Worm (Caenorhabditis elegans) whole organism, early embryonic: Measurements from ENCODE around the gene ZK250.13.

ENCODE experiments used
- B0310.2 ChIP-seq: sonication (generic microtip); optimal IDR thresholded peaks from 2 replicates; lab custom pipeline; 2016; ENCODE audit warnings: mild to moderate bottlenecking, missing genetic modification characterization, missing compliant biosample characterization
- F13C5.2 ChIP-seq: sonication (generic microtip); optimal IDR thresholded peaks from 2 replicates; lab custom pipeline; 2017; ENCODE audit warnings: mild to moderate bottlenecking, missing genetic modification characterization, inconsistent platforms, missing compliant biosample characterization
- aly-1 ChIP-seq: sonication (generic microtip); optimal IDR thresholded peaks from 2 replicates; lab custom pipeline; 2016; ENCODE audit warnings: missing genetic modification characterization, missing compliant biosample characterization
- ama-1 ChIP-seq: fragments of 150-350 bp; optimal IDR thresholded peaks from 2 replicates; lab custom pipeline; 2014
- ceh-13 ChIP-seq: fragments of 200-800 bp; sonication (Bioruptor generic); optimal IDR thresholded peaks from 2 replicates; lab custom pipeline; 2018; ENCODE audit warnings: mild to moderate bottlenecking, missing genetic modification characterization, missing compliant biosample characterization
- ceh-36 ChIP-seq: sonication (generic microtip); optimal IDR thresholded peaks from 2 replicates; lab custom pipeline; 2016; ENCODE audit warnings: missing genetic modification characterization, inconsistent platforms, missing compliant biosample characterization
- ets-7 ChIP-seq: sonication (generic microtip); optimal IDR thresholded peaks from 2 replicates; lab custom pipeline; 2016; ENCODE audit warnings: missing genotype, missing genetic modification characterization, missing compliant biosample characterization
- flt-1 ChIP-seq: fragments of 200-800 bp; sonication (Bioruptor generic); IDR thresholded peaks from 2 replicates; pipeline ENCODE4 v1.3.6; 2022; ENCODE audit warnings: missing genetic modification characterization, missing compliant biosample characterization
- hmbx-1 ChIP-seq: sonication (generic microtip); optimal IDR thresholded peaks from 2 replicates; lab custom pipeline; 2016; ENCODE audit warnings: mild to moderate bottlenecking, missing genetic modification characterization, missing compliant biosample characterization
- hmg-4 ChIP-seq: fragments of 200-800 bp; sonication (Bioruptor generic); optimal IDR thresholded peaks from 2 replicates; lab custom pipeline; 2018; ENCODE audit warnings: mild to moderate bottlenecking, missing genetic modification characterization, missing compliant biosample characterization
- hnd-1 ChIP-seq: sonication (generic microtip); optimal IDR thresholded peaks from 2 replicates; lab custom pipeline; 2016; ENCODE audit warnings: missing genetic modification characterization, missing compliant biosample characterization
- pes-1 ChIP-seq: fragments of 200-800 bp; sonication (Bioruptor generic); IDR thresholded peaks from 2 replicates; pipeline ENCODE4 v1.3.6; 2022; ENCODE audit warnings: missing genetic modification reagents, missing genetic modification characterization, missing compliant biosample characterization
- scrt-1 ChIP-seq: fragments of 200-800 bp; sonication (Bioruptor generic); IDR thresholded peaks from 2 replicates; pipeline ENCODE4 v1.3.6; 2022; ENCODE audit warnings: missing genetic modification characterization, missing compliant biosample characterization
- sea-1 ChIP-seq: fragments of 200-800 bp; sonication (Bioruptor generic); conservative IDR thresholded peaks from 2 replicates; pipeline ENCODE4 v1.3.6; 2022; ENCODE audit warnings: missing genetic modification characterization, missing compliant biosample characterization
- tbx-11 ChIP-seq: fragments of 200-800 bp; sonication (Bioruptor generic); IDR thresholded peaks from 2 replicates; pipeline ENCODE4 v1.3.6; 2022; ENCODE audit warnings: missing genetic modification characterization, missing compliant biosample characterization
- tbx-37 ChIP-seq: fragments of 200-800 bp; sonication (Bioruptor generic); conservative IDR thresholded peaks from 2 replicates; pipeline ENCODE4 v1.3.6; 2022; ENCODE audit warnings: missing genetic modification reagents, missing genetic modification characterization, missing compliant biosample characterization
- tra-4 ChIP-seq: sonication (generic microtip); optimal IDR thresholded peaks from 2 replicates; lab custom pipeline; 2017; ENCODE audit warnings: missing genetic modification characterization, missing compliant biosample characterization

The ZK250.13 gene

DNA sequence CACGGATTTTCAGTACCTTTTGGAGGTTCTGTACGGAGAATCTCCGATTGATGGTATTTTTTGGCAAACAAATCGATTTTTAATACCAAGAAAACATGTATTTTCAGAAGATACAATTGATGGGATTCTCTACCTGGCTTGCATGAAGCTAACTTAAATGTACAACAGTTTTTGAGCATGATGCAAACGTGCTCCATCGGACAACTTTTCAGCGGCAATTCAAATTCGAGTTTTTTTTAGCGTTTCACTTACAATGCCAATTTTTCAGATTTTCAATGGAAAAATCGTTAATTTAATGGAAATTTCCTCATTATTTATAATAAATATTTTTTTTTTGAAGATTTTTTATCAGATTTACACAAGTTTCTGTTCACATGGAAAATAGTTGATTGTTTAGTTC, 11.0 kb downstream of the ZK250.13 start:
- TF ChIP-seq flt-1 (GFP tag; lab: Robert Waterston, UW): no peak
- no peak for TF ChIP-seq ets-7 (tag; lab: Kevin White, UChicago)
- TF ChIP-seq aly-1 (tag; lab: Kevin White, UChicago): no peak
- TF ChIP-seq B0310.2 (tag; lab: Kevin White, UChicago): no peak
- TF ChIP-seq tbx-37 (GFP tag; lab: Robert Waterston, UW): no peak
- no peak for TF ChIP-seq hmg-4
- no peak for TF ChIP-seq ama-1 (lab: Kevin White, UChicago)
- TF ChIP-seq F13C5.2 (tag; lab: Kevin White, UChicago): no peak
- no peak for TF ChIP-seq hnd-1
- TF ChIP-seq tra-4 (tag; lab: Kevin White, UChicago): no peak
- TF ChIP-seq hmbx-1 (tag; lab: Kevin White, UChicago): no peak
- TF ChIP-seq ceh-36 (tag; lab: Kevin White, UChicago): no peak
- no peak for TF ChIP-seq tbx-11
- no peak for TF ChIP-seq ceh-13 (GFP tag; lab: Kevin White, UChicago)
- no peak for TF ChIP-seq sea-1 (GFP tag; lab: Robert Waterston, UW)
- TF ChIP-seq scrt-1: no peak
- TF ChIP-seq pes-1: no peak

DNA sequence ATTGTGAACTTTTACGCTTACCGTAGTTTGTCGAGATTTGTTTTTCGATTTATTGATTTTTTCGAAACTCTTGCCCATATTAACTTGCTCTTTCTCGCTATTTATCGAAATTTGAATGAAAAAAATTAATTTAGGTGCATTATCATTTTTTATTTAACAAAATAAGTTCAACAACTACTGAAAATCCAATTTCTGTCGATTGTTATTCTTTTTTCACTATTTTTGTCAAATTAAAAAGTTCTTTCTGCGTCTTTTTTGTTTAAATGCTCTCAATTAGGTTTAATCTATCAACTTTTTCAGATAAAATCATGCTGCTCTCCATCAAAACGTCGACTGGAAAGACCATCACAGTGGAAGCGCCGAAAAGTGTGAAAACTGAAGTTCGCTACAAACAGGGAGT, 13.4 kb downstream of the ZK250.13 start, which contains the start of gene F52C6.2:
Gene F52C6.2, plus strand, starts transcription at position 301 of the 400 bp plus-strand sequence.
- TF ChIP-seq sea-1 (GFP tag; lab: Robert Waterston, UW) (no peak), F13C5.2 (tag; lab: Kevin White, UChicago) (no peak), hmbx-1 (tag; lab: Kevin White, UChicago) (no peak), ama-1 (lab: Kevin White, UChicago) (no peak), B0310.2 (tag; lab: Kevin White, UChicago) (no peak), tbx-11 (no peak), pes-1 (no peak), aly-1 (tag; lab: Kevin White, UChicago) (no peak), scrt-1 (no peak), ets-7 (tag; lab: Kevin White, UChicago) (no peak)

DNA sequence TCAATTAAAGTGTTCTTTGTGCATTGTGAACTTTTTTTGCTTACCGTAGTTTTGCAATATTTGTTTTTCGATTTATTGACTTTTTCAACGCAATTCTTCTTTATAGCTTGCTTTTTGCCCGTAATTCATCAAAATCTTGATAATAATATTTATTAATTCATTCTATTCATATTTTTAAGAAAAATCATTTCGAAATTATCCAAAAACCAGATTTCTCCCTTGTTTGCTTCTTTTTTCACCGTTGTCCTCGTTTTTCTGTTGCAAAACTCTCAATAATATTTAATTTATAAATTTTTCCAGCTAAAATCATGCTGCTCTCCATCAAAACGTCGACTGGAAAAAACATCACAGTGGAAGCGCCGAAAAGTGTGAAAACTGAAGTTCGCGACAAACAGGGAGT, 15.1 kb downstream of the ZK250.13 start, which contains the start of gene F52C6.3:
Gene F52C6.3, plus strand, starts transcription at position 301 of the 400 bp plus-strand sequence.
- TF ChIP-seq hmg-4 (no peak), ets-7 (tag; lab: Kevin White, UChicago) (no peak), tbx-11 (no peak), hnd-1 (no peak), sea-1 (GFP tag; lab: Robert Waterston, UW) (no peak), tra-4 (tag; lab: Kevin White, UChicago) (no peak), B0310.2 (tag; lab: Kevin White, UChicago) (no peak), pes-1 (no peak), flt-1 (GFP tag; lab: Robert Waterston, UW) (no peak), ceh-13 (GFP tag; lab: Kevin White, UChicago) (no peak), hmbx-1 (tag; lab: Kevin White, UChicago) (no peak), ceh-36 (tag; lab: Kevin White, UChicago) (no peak), F13C5.2 (tag; lab: Kevin White, UChicago) (no peak), aly-1 (tag; lab: Kevin White, UChicago) (no peak), ama-1 (lab: Kevin White, UChicago) (no peak), scrt-1 (no peak)

DNA sequence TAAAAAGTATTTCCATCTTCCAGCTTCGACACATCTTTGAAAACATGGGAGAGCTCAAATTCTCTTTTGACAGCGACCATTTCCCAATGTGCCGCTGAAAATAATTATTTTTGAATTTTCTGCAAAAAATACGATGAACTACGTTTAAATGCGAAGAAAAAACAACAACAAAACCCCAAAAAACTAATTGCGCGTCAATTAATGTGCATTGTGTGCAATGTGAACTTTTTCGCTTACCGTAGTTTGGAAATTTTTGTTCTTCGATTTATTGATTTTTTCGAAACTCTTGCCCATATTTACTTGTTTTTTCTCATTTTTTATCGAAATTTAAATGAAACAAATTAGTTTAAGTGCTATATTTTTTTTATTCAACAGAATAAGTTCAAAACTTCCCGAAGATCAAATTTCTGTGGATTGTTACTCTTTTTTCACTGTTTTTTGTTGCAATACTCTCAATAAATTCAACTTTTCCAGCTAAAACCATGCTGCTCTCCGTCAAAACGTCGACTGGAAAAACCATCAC, 16.8 kb downstream of the ZK250.13 start, which contains the start of the genes bath-2 and F52C6.4:
Gene bath-2, minus strand, starts transcription at position 101 of the 523 bp plus-strand sequence.
Gene F52C6.4, plus strand, starts transcription at position 473 of the 523 bp plus-strand sequence.
- TF ChIP-seq ets-7 (tag; lab: Kevin White, UChicago) (no peak), hnd-1 (no peak), scrt-1 (no peak), tbx-11 (no peak), ceh-13 (GFP tag; lab: Kevin White, UChicago) (no peak), aly-1 (tag; lab: Kevin White, UChicago) (no peak), tbx-37 (GFP tag; lab: Robert Waterston, UW) (no peak)

DNA sequence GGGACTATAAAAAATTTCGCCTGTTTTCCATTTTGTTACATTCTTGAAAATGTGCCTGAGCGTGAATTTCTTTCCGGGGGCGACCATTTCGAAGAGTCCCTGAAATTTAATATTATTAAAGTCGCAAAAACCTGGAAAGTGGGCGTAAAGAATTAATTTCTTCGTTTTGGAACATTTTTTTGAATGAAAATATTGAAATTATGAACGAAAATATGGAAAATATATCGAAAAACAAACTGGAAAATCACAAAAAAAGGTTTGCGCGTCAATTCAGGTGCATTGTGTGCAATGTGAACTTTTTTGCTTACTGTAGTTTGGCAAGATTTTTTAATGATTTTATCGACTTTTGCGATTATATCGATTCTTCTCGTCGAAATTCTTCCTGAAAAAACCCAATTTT, 18.5 kb downstream of the ZK250.13 start, which contains the start of gene bath-7:
Gene bath-7, minus strand, starts transcription at position 101 of the 400 bp plus-strand sequence.
- TF ChIP-seq F13C5.2 (tag; lab: Kevin White, UChicago) (no peak), ceh-36 (tag; lab: Kevin White, UChicago) (no peak), sea-1 (GFP tag; lab: Robert Waterston, UW) (no peak), tbx-11 (no peak), ets-7 (tag; lab: Kevin White, UChicago) (no peak), hmbx-1 (tag; lab: Kevin White, UChicago) (no peak), aly-1 (tag; lab: Kevin White, UChicago) (no peak)

DNA sequence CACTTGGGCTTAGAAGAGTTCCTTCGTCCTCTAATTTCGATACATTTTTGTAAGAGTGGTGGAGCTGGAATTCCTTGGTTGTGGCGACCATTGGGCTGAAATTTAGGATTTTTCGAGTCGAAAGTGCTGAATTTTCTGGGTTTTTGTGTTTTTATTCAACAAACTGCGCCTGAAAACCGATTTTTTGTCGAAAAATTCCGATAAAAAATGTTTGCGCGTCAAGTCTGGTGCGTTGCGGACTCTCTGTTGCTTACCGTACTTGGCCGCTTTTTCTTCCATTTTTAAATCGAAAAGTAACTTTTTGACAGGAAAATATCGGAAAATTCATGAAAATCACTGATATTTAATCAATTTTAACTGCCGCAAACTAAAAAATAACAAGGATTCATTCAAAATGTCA, 21.7 kb downstream of the ZK250.13 start, which contains the start of gene bath-4:
Gene bath-4, minus strand, starts transcription at position 101 of the 400 bp plus-strand sequence.
- TF ChIP-seq tbx-37 (GFP tag; lab: Robert Waterston, UW) (no peak), hmbx-1 (tag; lab: Kevin White, UChicago) (no peak), hmg-4 (no peak), tra-4 (tag; lab: Kevin White, UChicago) (no peak), ama-1 (lab: Kevin White, UChicago) (no peak), flt-1 (GFP tag; lab: Robert Waterston, UW) (no peak), ets-7 (tag; lab: Kevin White, UChicago) (no peak)

DNA sequence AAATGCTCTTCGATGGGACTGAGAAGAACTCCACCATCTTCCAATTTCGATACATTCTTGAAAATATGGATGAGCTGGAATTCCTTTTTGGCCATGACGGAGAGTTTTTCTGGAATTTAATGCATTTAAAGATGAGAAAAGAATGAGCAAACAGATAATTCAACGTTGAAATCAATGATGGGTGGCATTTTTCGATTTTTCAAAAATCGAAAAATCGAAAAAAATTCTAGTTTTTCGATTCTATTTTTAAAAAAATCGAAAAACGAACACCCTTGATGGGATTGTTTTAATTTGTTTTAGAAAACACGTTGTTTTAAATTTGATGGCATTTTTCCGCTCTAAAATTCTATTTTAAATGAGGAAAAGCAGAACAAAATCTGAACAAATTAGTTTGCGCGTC, 26.8 kb downstream of the ZK250.13 start, which contains the start of gene math-31:
Gene math-31, minus strand, starts transcription at position 101 of the 400 bp plus-strand sequence.
- no peak for TF ChIP-seq ets-7 (tag; lab: Kevin White, UChicago)
- no peak for TF ChIP-seq ceh-36 (tag; lab: Kevin White, UChicago)
- no peak for TF ChIP-seq hmg-4
- TF ChIP-seq tbx-11: no peak
- TF ChIP-seq ceh-13 (GFP tag; lab: Kevin White, UChicago): no peak
- TF ChIP-seq tra-4 (tag; lab: Kevin White, UChicago): no peak
- no peak for TF ChIP-seq hnd-1
- no peak for TF ChIP-seq pes-1
- no peak for TF ChIP-seq flt-1 (GFP tag; lab: Robert Waterston, UW)
- no peak for TF ChIP-seq aly-1 (tag; lab: Kevin White, UChicago)
- TF ChIP-seq B0310.2 (tag; lab: Kevin White, UChicago): no peak
- no peak for TF ChIP-seq F13C5.2 (tag; lab: Kevin White, UChicago)
- TF ChIP-seq sea-1 (GFP tag; lab: Robert Waterston, UW): no peak
- no peak for TF ChIP-seq hmbx-1 (tag; lab: Kevin White, UChicago)
- no peak for TF ChIP-seq ama-1 (lab: Kevin White, UChicago)
